Fruit fly (Drosophila melanogaster) S2 (cell line): ENCODE results near the gene shep.

Source experiments
- CG8478 ChIP-seq: fragments of >200 bp; optimal IDR thresholded peaks from 2 replicates; lab custom pipeline; 2018
- CTCF ChIP-seq, 2 experiments: fragments of >200 bp; optimal IDR thresholded peaks; 2 replicates each; lab custom pipeline; 2018

dm6 chr3L:5184860-5185639 is 92.7 kb downstream of the shep start:
- no peak for TF ChIP-seq CTCF (optimal IDR thresholded peaks at IDR 0.05; lab: Kevin White, UChicago)
- TF ChIP-seq CG8478 (lab: Kevin White, UChicago) = no peak
